Worm (Caenorhabditis elegans) whole organism, young adult: ENCODE measurements around the gene C47E12.11.

Experiments used
- B0019.2 ChIP-seq: fragments of 200-800 bp; sonication (Bioruptor generic); conservative IDR thresholded peaks from 2 replicates; pipeline ENCODE4 v1.3.6; 2022; ENCODE audit warnings: missing genetic modification reagents, missing genetic modification characterization, missing compliant biosample characterization
- B0035.1 ChIP-seq: sonication (generic microtip); optimal IDR thresholded peaks from 2 replicates; lab custom pipeline; 2016; ENCODE audit warnings: missing genetic modification characterization, mild to moderate bottlenecking, missing compliant biosample characterization, missing genotype, missing genetic modification reagents
- B0336.3 ChIP-seq: fragments of 200-800 bp; sonication (Bioruptor generic); IDR thresholded peaks from 2 replicates; pipeline ENCODE4 v1.3.6; 2022; ENCODE audit warnings: missing genetic modification characterization, missing compliant biosample characterization
- C17E4.6 ChIP-seq: fragments of 200-800 bp; sonication (Bioruptor generic); IDR thresholded peaks from 2 replicates; pipeline ENCODE4 v1.3.6; 2022; ENCODE audit warnings: missing genetic modification reagents, missing genetic modification characterization, missing compliant biosample characterization
- F33H1.4 ChIP-seq: fragments of 200-800 bp; sonication (Bioruptor generic); IDR thresholded peaks from 2 replicates; pipeline ENCODE4 v1.3.6; 2022; ENCODE audit warnings: missing genetic modification reagents, missing genetic modification characterization, missing compliant biosample characterization
- F52B5.7 ChIP-seq: sonication (generic microtip); optimal IDR thresholded peaks from 2 replicates; lab custom pipeline; 2016; ENCODE audit warnings: mild to moderate bottlenecking, missing genetic modification characterization, missing compliant biosample characterization
- F57A8.1 ChIP-seq: fragments of 200-800 bp; sonication (Bioruptor generic); optimal IDR thresholded peaks from 2 replicates; lab custom pipeline; 2018; ENCODE audit warnings: mild to moderate bottlenecking, missing genetic modification characterization, moderate library complexity, missing compliant biosample characterization
- T07F8.4 ChIP-seq: sonication (generic microtip); optimal IDR thresholded peaks from 2 replicates; lab custom pipeline; 2016; ENCODE audit warnings: mild to moderate bottlenecking, missing genetic modification characterization, moderate library complexity, missing compliant biosample characterization
- Y53G8AR.9 ChIP-seq: fragments of 200-800 bp; sonication (Bioruptor generic); conservative IDR thresholded peaks from 2 replicates; pipeline ENCODE4 v1.3.6; 2022; ENCODE audit warnings: missing genetic modification reagents, missing genetic modification characterization, missing compliant biosample characterization
- Y56A3A.18 ChIP-seq: fragments of 200-800 bp; sonication (Bioruptor generic); IDR thresholded peaks from 2 replicates; pipeline ENCODE4 v1.3.6; 2022; ENCODE audit warnings: missing genetic modification reagents, missing genetic modification characterization, missing compliant biosample characterization
- Y67H2A.10 ChIP-seq: fragments of 200-800 bp; sonication (Bioruptor generic); conservative IDR thresholded peaks from 2 replicates; pipeline ENCODE4 v1.3.6; 2022; ENCODE audit warnings: missing genetic modification reagents, missing genetic modification characterization, missing compliant biosample characterization
- Y79H2A.3 ChIP-seq: fragments of 200-800 bp; sonication (Bioruptor generic); conservative IDR thresholded peaks from 2 replicates; pipeline ENCODE4 v1.3.6; 2022; ENCODE audit warnings: missing genetic modification reagents, missing genetic modification characterization, missing compliant biosample characterization
- ZK185.1 ChIP-seq: sonication (generic microtip); optimal IDR thresholded peaks from 2 replicates; lab custom pipeline; 2016; ENCODE audit warnings: mild to moderate bottlenecking, missing genetic modification characterization, missing compliant biosample characterization; ENCODE audit not compliant: poor library complexity, severe bottlenecking
- aptf-2 ChIP-seq: fragments of 200-800 bp; sonication (Bioruptor generic); conservative IDR thresholded peaks from 2 replicates; pipeline ENCODE4 v1.3.6; 2022; ENCODE audit warnings: missing genetic modification reagents, missing genetic modification characterization, missing compliant biosample characterization
- aptf-3 ChIP-seq: fragments of 200-800 bp; sonication (Bioruptor generic); IDR thresholded peaks from 2 replicates; pipeline ENCODE4 v1.3.6; 2022; ENCODE audit warnings: missing genetic modification characterization, missing compliant biosample characterization
- athp-1 ChIP-seq: sonication (generic microtip); optimal IDR thresholded peaks from 2 replicates; lab custom pipeline; 2017; ENCODE audit warnings: mild to moderate bottlenecking, missing genetic modification characterization, missing compliant biosample characterization
- attf-6 ChIP-seq: fragments of 200-800 bp; sonication (Bioruptor generic); IDR thresholded peaks from 2 replicates; pipeline ENCODE4 v1.3.6; 2022; ENCODE audit warnings: missing genetic modification reagents, missing genetic modification characterization, missing compliant biosample characterization
- cebp-2 ChIP-seq: fragments of 200-800 bp; sonication (Bioruptor generic); IDR thresholded peaks from 2 replicates; pipeline ENCODE4 v1.3.6; 2022; ENCODE audit warnings: missing genetic modification characterization, missing compliant biosample characterization
- ceh-100 ChIP-seq: fragments of 200-800 bp; sonication (Bioruptor generic); IDR thresholded peaks from 2 replicates; pipeline ENCODE4 v1.3.6; 2022; ENCODE audit warnings: missing genetic modification reagents, missing genetic modification characterization, missing compliant biosample characterization
- ceh-27 ChIP-seq: fragments of 200-800 bp; sonication (Bioruptor generic); optimal IDR thresholded peaks from 2 replicates; lab custom pipeline; 2018; ENCODE audit warnings: mild to moderate bottlenecking, missing genetic modification characterization, moderate library complexity, missing compliant biosample characterization
- ceh-40 ChIP-seq: fragments of 200-800 bp; sonication (Bioruptor generic); IDR thresholded peaks from 2 replicates; pipeline ENCODE4 v1.3.6; 2022; ENCODE audit warnings: missing genetic modification characterization, missing compliant biosample characterization
- ceh-58 ChIP-seq: fragments of 200-800 bp; sonication (Bioruptor generic); IDR thresholded peaks from 2 replicates; pipeline ENCODE4 v1.3.6; 2022; ENCODE audit warnings: missing genetic modification characterization, missing compliant biosample characterization
- ceh-79 ChIP-seq: sonication (generic microtip); optimal IDR thresholded peaks from 2 replicates; lab custom pipeline; 2017; ENCODE audit warnings: mild to moderate bottlenecking, missing genetic modification characterization, missing compliant biosample characterization
- dox-1 ChIP-seq: fragments of 200-800 bp; sonication (Bioruptor generic); IDR thresholded peaks from 2 replicates; pipeline ENCODE4 v1.3.6; 2022; ENCODE audit warnings: missing genetic modification reagents, missing genetic modification characterization, missing compliant biosample characterization
- dpff-1 ChIP-seq: sonication (generic microtip); optimal IDR thresholded peaks from 2 replicates; lab custom pipeline; 2017; ENCODE audit warnings: mild to moderate bottlenecking, missing genetic modification characterization, missing compliant biosample characterization
- dpl-1 ChIP-seq: fragments of 150-350 bp; optimal IDR thresholded peaks from 2 replicates; lab custom pipeline; 2014; ENCODE audit warnings: missing biosample characterization, missing genetic modification reagents, missing genetic modification characterization
- efl-1 ChIP-seq: fragments of 150-350 bp; optimal IDR thresholded peaks from 2 replicates; lab custom pipeline; 2014; ENCODE audit warnings: missing biosample characterization, missing genetic modification reagents, missing genetic modification characterization
- egl-44 ChIP-seq: fragments of 200-800 bp; sonication (Bioruptor generic); IDR thresholded peaks from 2 replicates; pipeline ENCODE4 v1.3.6; 2022; ENCODE audit warnings: missing genetic modification reagents, missing genetic modification characterization, missing compliant biosample characterization
- ekl-4 ChIP-seq: fragments of 200-800 bp; sonication (Bioruptor generic); IDR thresholded peaks from 2 replicates; pipeline ENCODE4 v1.3.6; 2022; ENCODE audit warnings: missing genetic modification reagents, missing genetic modification characterization, missing compliant biosample characterization
- ets-4 ChIP-seq: fragments of 200-800 bp; sonication (Bioruptor generic); optimal IDR thresholded peaks from 2 replicates; lab custom pipeline; 2018; ENCODE audit warnings: mild to moderate bottlenecking, missing genetic modification characterization, missing compliant biosample characterization
- him-1 ChIP-seq: sonication (generic microtip); optimal IDR thresholded peaks from 2 replicates; lab custom pipeline; 2016; ENCODE audit warnings: missing genotype, missing genetic modification reagents, missing genetic modification characterization, missing compliant biosample characterization
- hmg-20 ChIP-seq: fragments of 200-800 bp; sonication (Bioruptor generic); IDR thresholded peaks from 2 replicates; pipeline ENCODE4 v1.3.6; 2022; ENCODE audit warnings: missing genetic modification reagents, missing genetic modification characterization, missing compliant biosample characterization
- hrde-1 ChIP-seq: sonication (generic microtip); optimal IDR thresholded peaks from 2 replicates; lab custom pipeline; 2016; ENCODE audit warnings: missing genetic modification characterization, mild to moderate bottlenecking, missing compliant biosample characterization, moderate library complexity, missing genotype, missing genetic modification reagents, borderline replicate concordance
- hsf-1 ChIP-seq: fragments of 200-800 bp; sonication (Bioruptor generic); IDR thresholded peaks from 2 replicates; pipeline ENCODE4 v1.3.6; 2022; ENCODE audit warnings: missing genetic modification reagents, missing genetic modification characterization, missing compliant biosample characterization
- lin-26 ChIP-seq: fragments of 200-800 bp; sonication (Bioruptor generic); IDR thresholded peaks from 2 replicates; pipeline ENCODE4 v1.3.6; 2022; ENCODE audit warnings: missing genetic modification reagents, missing genetic modification characterization, missing compliant biosample characterization
- lin-54 ChIP-seq: fragments of 200-800 bp; sonication (Bioruptor generic); optimal IDR thresholded peaks from 2 replicates; lab custom pipeline; 2018; ENCODE audit warnings: mild to moderate bottlenecking, missing genetic modification characterization, missing compliant biosample characterization
- madf-10 ChIP-seq: sonication (generic microtip); optimal IDR thresholded peaks from 2 replicates; lab custom pipeline; 2016; ENCODE audit warnings: mild to moderate bottlenecking, missing genetic modification characterization, missing compliant biosample characterization
- mel-28 ChIP-seq: sonication (generic microtip); optimal IDR thresholded peaks from 2 replicates; lab custom pipeline; 2016; ENCODE audit warnings: borderline replicate concordance, mild to moderate bottlenecking, missing genetic modification characterization, missing compliant biosample characterization
- nfya-2 ChIP-seq: fragments of 200-800 bp; sonication (Bioruptor generic); IDR thresholded peaks from 2 replicates; pipeline ENCODE4 v1.3.6; 2022; ENCODE audit warnings: missing genetic modification reagents, missing genetic modification characterization, missing compliant biosample characterization
- nhr-120 ChIP-seq: fragments of 200-800 bp; sonication (Bioruptor generic); IDR thresholded peaks from 2 replicates; pipeline ENCODE4 v1.3.6; 2022; ENCODE audit warnings: missing genetic modification characterization, missing compliant biosample characterization
- nhr-27 ChIP-seq: fragments of 200-800 bp; sonication (Bioruptor generic); optimal IDR thresholded peaks from 2 replicates; lab custom pipeline; 2018; ENCODE audit warnings: mild to moderate bottlenecking, missing genetic modification characterization, moderate library complexity, missing compliant biosample characterization
- nhr-80 ChIP-seq: sonication (generic microtip); optimal IDR thresholded peaks from 2 replicates; lab custom pipeline; 2016; ENCODE audit warnings: missing genetic modification characterization, missing compliant biosample characterization
- pha-4 ChIP-seq: fragments of 150-350 bp; sonication (generic microtip); optimal IDR thresholded peaks from 2 replicates; lab custom pipeline; 2014; ENCODE audit warnings: missing biosample characterization, missing genetic modification reagents, missing genetic modification characterization
- sea-2 ChIP-seq: fragments of 200-800 bp; sonication (Bioruptor generic); IDR thresholded peaks from 2 replicates; pipeline ENCODE4 v1.3.6; 2022; ENCODE audit warnings: missing genetic modification characterization, missing compliant biosample characterization
- somi-1 ChIP-seq: fragments of 200-800 bp; sonication (Bioruptor generic); optimal IDR thresholded peaks from 2 replicates; lab custom pipeline; 2018; ENCODE audit warnings: mild to moderate bottlenecking, missing genetic modification characterization, missing compliant biosample characterization
- tbp1 ChIP-seq: fragments of 200-800 bp; sonication (Bioruptor generic); optimal IDR thresholded peaks from 2 replicates; lab custom pipeline; 2018; ENCODE audit warnings: mild to moderate bottlenecking, missing genetic modification characterization, missing compliant biosample characterization
- xnd-1 ChIP-seq: sonication (generic microtip); optimal IDR thresholded peaks from 2 replicates; lab custom pipeline; 2016; ENCODE audit warnings: missing genotype, missing genetic modification reagents, missing genetic modification characterization, missing compliant biosample characterization
- ztf-18 ChIP-seq: sonication (generic microtip); optimal IDR thresholded peaks from 2 replicates; lab custom pipeline; 2016; ENCODE audit warnings: missing genotype, mild to moderate bottlenecking, missing genetic modification characterization, missing compliant biosample characterization
- ztf-26 ChIP-seq: sonication (generic microtip); optimal IDR thresholded peaks from 2 replicates; lab custom pipeline; 2017; ENCODE audit warnings: missing genetic modification characterization, missing compliant biosample characterization

C47E12.11 gene

ce11 chrIV:9994895-9995394, 25.7 kb downstream of the C47E12.11 start, which contains the start of gene uba-1 (continued):
- TF ChIP-seq ets-4 (no peak), F33H1.4 (peak; percentile 67), B0336.3 (GFP tag; lab: Robert Waterston, UW) (peak; percentile 94), hmg-20 (no peak), him-1 (tag; lab: Kevin White, UChicago) (no peak), efl-1 (GFP tag; lab: Kevin White, UChicago) (peak; percentile 94), tbp1 (GFP tag; lab: Kevin White, UChicago) (peak; percentile 42), pha-4 (tag; lab: Kevin White, UChicago) (no peak), nhr-120 (GFP tag; lab: Robert Waterston, UW) (no peak), T07F8.4 (tag; lab: Kevin White, UChicago) (no peak), sea-2 (GFP tag; lab: Robert Waterston, UW) (no peak), dox-1 (GFP tag; lab: Robert Waterston, UW) (peak; percentile 76), nhr-27 (tag; lab: Kevin White, UChicago) (no peak), dpl-1 (GFP tag; lab: Kevin White, UChicago) (peak; percentile 79), ceh-27 (GFP tag; lab: Kevin White, UChicago) (peak; percentile 46), B0019.2 (GFP tag; lab: Robert Waterston, UW) (peak; percentile 64; the same call in 1 of the 2 replicates), xnd-1 (tag; lab: Kevin White, UChicago) (peak; percentile 75), ekl-4 (peak; percentile 71; the same call in 1 of the 2 replicates), ceh-100 (GFP tag; lab: Robert Waterston, UW) (no peak), lin-26 (GFP tag; lab: Robert Waterston, UW) (peak; percentile 11; the same call in 1 of the 2 replicates), hsf-1 (GFP tag; lab: Robert Waterston, UW) (peak; percentile 97), mel-28 (tag; lab: Kevin White, UChicago) (no peak), aptf-2 (GFP tag; lab: Robert Waterston, UW) (0 out of 2 replicates have a peak, but pooled peaks have one; percentile 19), Y56A3A.18 (GFP tag; lab: Robert Waterston, UW) (no peak; the same call in 1 of the 2 replicates), ztf-26 (tag; lab: Kevin White, UChicago) (no peak), hrde-1 (tag; lab: Kevin White, UChicago) (peak; percentile 36), lin-54 (peak; percentile 79), nfya-2 (GFP tag; lab: Robert Waterston, UW) (no peak), F57A8.1 (no peak), ceh-79 (tag; lab: Kevin White, UChicago) (no peak), madf-10 (peak; percentile 53), athp-1 (tag; lab: Kevin White, UChicago) (peak; percentile 53), egl-44 (GFP tag; lab: Robert Waterston, UW) (no peak), attf-6 (GFP tag; lab: Robert Waterston, UW) (0 out of 2 replicates have a peak, but pooled peaks have one; percentile 25), ZK185.1 (tag; lab: Kevin White, UChicago) (peak; percentile 87), F52B5.7 (tag; lab: Kevin White, UChicago) (peak; percentile 35), dpff-1 (tag; lab: Kevin White, UChicago) (no peak), ceh-40 (GFP tag; lab: Robert Waterston, UW) (no peak), somi-1 (GFP tag; lab: Kevin White, UChicago) (no peak), nhr-80 (tag; lab: Kevin White, UChicago) (peak; percentile 7), Y79H2A.3 (GFP tag; lab: Robert Waterston, UW) (no peak), B0035.1 (no peak), aptf-3 (GFP tag; lab: Robert Waterston, UW) (no peak), C17E4.6 (GFP tag; lab: Robert Waterston, UW) (peak; percentile 77), ceh-58 (GFP tag; lab: Robert Waterston, UW) (no peak), Y67H2A.10 (no peak), ztf-18 (tag; lab: Kevin White, UChicago) (no peak), cebp-2 (GFP tag; lab: Robert Waterston, UW) (no peak), Y53G8AR.9 (peak; percentile 89)
